Fruit fly (Drosophila melanogaster) whole organism, embryonic: ENCODE data around the gene CG3448.
A peak's percentile ranks its signal among the peaks of the same experiment; 100 is the strongest.

Experiments
- Aef1 ChIP-seq: fragments of 200-800 bp; sonication (Bioruptor generic); IDR thresholded peaks from 3 replicates; pipeline ENCODE4 v1.3.6; 2022; ENCODE audit warnings: missing biosample characterization, missing genetic modification characterization
- Asciz ChIP-seq: fragments of 200-800 bp; sonication (Bioruptor generic); optimal IDR thresholded peaks from 2 replicates; lab custom pipeline; 2017; ENCODE audit warnings: missing biosample characterization, mild to moderate bottlenecking, missing genetic modification characterization, missing genetic modification reagents
- B-H1 ChIP-seq: fragments of 200-800 bp; sonication (Bioruptor generic); IDR thresholded peaks from 3 replicates; pipeline ENCODE4 v1.3.6; 2022; ENCODE audit warnings: missing biosample characterization, missing genetic modification characterization
- BEAF-32 ChIP-seq: fragments of 200-800 bp; sonication (Bioruptor generic); optimal IDR thresholded peaks from 3 replicates; lab custom pipeline; 2017; ENCODE audit warnings: missing biosample characterization, missing genetic modification characterization, mild to moderate bottlenecking, moderate library complexity, missing genetic modification reagents
- C15 ChIP-seq: fragments of 200-800 bp; sonication (Bioruptor generic); IDR thresholded peaks from 3 replicates; pipeline ENCODE4 v1.3.6; 2022; ENCODE audit warnings: missing biosample characterization, missing genetic modification characterization
- CG10147 ChIP-seq: fragments of 200-800 bp; sonication (Bioruptor generic); optimal IDR thresholded peaks from 2 replicates; lab custom pipeline; 2019; ENCODE audit warnings: missing biosample characterization, mild to moderate bottlenecking, missing genetic modification characterization, moderate library complexity
- CG10209 ChIP-seq: fragments of 200-800 bp; sonication (Bioruptor generic); optimal IDR thresholded peaks from 3 replicates; lab custom pipeline; 2017; ENCODE audit warnings: missing biosample characterization, mild to moderate bottlenecking, missing genetic modification characterization, missing genetic modification reagents
- CG10267 ChIP-seq: fragments of 200-800 bp; sonication (Bioruptor generic); optimal IDR thresholded peaks from 2 replicates; lab custom pipeline; 2018; ENCODE audit warnings: missing biosample characterization, mild to moderate bottlenecking, missing genetic modification characterization, moderate library complexity
- CG10321 ChIP-seq: fragments of 200-800 bp; sonication (Bioruptor generic); IDR thresholded peaks from 2 replicates; pipeline ENCODE4 v1.3.6; 2022; ENCODE audit warnings: missing biosample characterization, missing genetic modification characterization
- CG11398 ChIP-seq: fragments of 200-800 bp; sonication (Bioruptor generic); optimal IDR thresholded peaks from 2 replicates; lab custom pipeline; 2016; ENCODE audit warnings: missing biosample characterization, missing genetic modification characterization
- CG12104 ChIP-seq: fragments of 200-800 bp; sonication (Bioruptor generic); optimal IDR thresholded peaks from 3 replicates; lab custom pipeline; 2016; ENCODE audit warnings: missing biosample characterization, missing genetic modification characterization
- CG15514 ChIP-seq: fragments of 200-800 bp; sonication (Bioruptor generic); optimal IDR thresholded peaks from 3 replicates; lab custom pipeline; 2017; ENCODE audit warnings: missing biosample characterization, missing genetic modification characterization, mild to moderate bottlenecking, moderate library complexity, missing genetic modification reagents
- CG15601 ChIP-seq: fragments of 200-800 bp; sonication (Bioruptor generic); optimal IDR thresholded peaks from 3 replicates; lab custom pipeline; 2019; ENCODE audit warnings: missing biosample characterization, mild to moderate bottlenecking, missing genetic modification characterization, moderate library complexity
- CG2116 ChIP-seq: fragments of 200-800 bp; sonication (Bioruptor generic); optimal IDR thresholded peaks from 3 replicates; lab custom pipeline; 2018; ENCODE audit warnings: missing biosample characterization, mild to moderate bottlenecking, missing genetic modification characterization
- CG2120 ChIP-seq: fragments of 200-800 bp; sonication (Bioruptor generic); optimal IDR thresholded peaks from 3 replicates; lab custom pipeline; 2016; ENCODE audit warnings: missing biosample characterization, missing genetic modification characterization
- CG30020 ChIP-seq: fragments of 200-800 bp; optimal IDR thresholded peaks from 2 replicates; lab custom pipeline; 2019; ENCODE audit warnings: missing biosample characterization, mild to moderate bottlenecking, missing genetic modification characterization, moderate library complexity
- CG30403 ChIP-seq: fragments of 200-800 bp; sonication (Bioruptor generic); optimal IDR thresholded peaks from 3 replicates; lab custom pipeline; 2016; ENCODE audit warnings: missing biosample characterization, missing genetic modification characterization
- CG34376 ChIP-seq: fragments of 200-800 bp; sonication (Bioruptor generic); optimal IDR thresholded peaks from 2 replicates; lab custom pipeline; 2018; ENCODE audit warnings: missing biosample characterization, mild to moderate bottlenecking, missing genetic modification characterization
- CG5245 ChIP-seq: fragments of 200-800 bp; sonication (Bioruptor generic); optimal IDR thresholded peaks from 3 replicates; lab custom pipeline; 2016; ENCODE audit warnings: missing biosample characterization, missing genetic modification characterization
- CG7786 ChIP-seq: fragments of 200-800 bp; sonication (Bioruptor generic); optimal IDR thresholded peaks from 2 replicates; lab custom pipeline; 2016; ENCODE audit warnings: missing biosample characterization, missing genetic modification characterization
- CG8944 ChIP-seq: fragments of 200-800 bp; sonication (Bioruptor generic); optimal IDR thresholded peaks from 3 replicates; lab custom pipeline; 2016; ENCODE audit warnings: missing biosample characterization, missing genetic modification characterization
- Dp ChIP-seq: fragments of 200-800 bp; sonication (Bioruptor generic); optimal IDR thresholded peaks from 2 replicates; lab custom pipeline; 2018; ENCODE audit warnings: missing biosample characterization, mild to moderate bottlenecking, missing genetic modification characterization, moderate library complexity
- Ets65A ChIP-seq: fragments of 200-800 bp; sonication (Bioruptor generic); peaks from one replicate; lab custom pipeline; 2016; ENCODE audit warnings: missing biosample characterization, missing genetic modification characterization
- Ets97D ChIP-seq: fragments of 200-800 bp; sonication (Bioruptor generic); optimal IDR thresholded peaks from 3 replicates; lab custom pipeline; 2016; ENCODE audit warnings: missing biosample characterization, missing genetic modification characterization
- HmgZ ChIP-seq: fragments of 200-800 bp; sonication (Bioruptor generic); optimal IDR thresholded peaks from 2 replicates; lab custom pipeline; 2018; ENCODE audit warnings: missing biosample characterization, mild to moderate bottlenecking, missing genetic modification characterization
- Hr51 ChIP-seq, 2 experiments: fragments of 200-800 bp; sonication (Bioruptor generic); optimal IDR thresholded peaks; 2 replicates in 1 of 2; 3 replicates in 1 of 2; lab custom pipeline; 2016 to 2018; ENCODE audit warnings: missing biosample characterization in 2 of 2, missing genetic modification characterization in 2 of 2, mild to moderate bottlenecking in 1 of 2, moderate library complexity in 1 of 2
- Hsf ChIP-seq: fragments of 200-800 bp; sonication (Bioruptor generic); optimal IDR thresholded peaks from 3 replicates; lab custom pipeline; 2016; ENCODE audit warnings: missing biosample characterization, missing genetic modification characterization
- Lhr ChIP-seq: fragments of 200-800 bp; sonication (Bioruptor generic); optimal IDR thresholded peaks from 3 replicates; lab custom pipeline; 2017; ENCODE audit warnings: mild to moderate bottlenecking, missing biosample characterization, missing genetic modification reagents, missing genetic modification characterization
- MTF-1 ChIP-seq: fragments of 200-800 bp; sonication (Bioruptor generic); optimal IDR thresholded peaks from 2 replicates; lab custom pipeline; 2018; ENCODE audit warnings: missing biosample characterization, mild to moderate bottlenecking, missing genetic modification characterization, borderline replicate concordance
- Myb ChIP-seq: fragments of 200-800 bp; sonication (Bioruptor generic); optimal IDR thresholded peaks from 2 replicates; lab custom pipeline; 2016; ENCODE audit warnings: missing biosample characterization, missing genetic modification characterization
- Nf-YB ChIP-seq: fragments of 200-800 bp; sonication (Bioruptor generic); optimal IDR thresholded peaks from 3 replicates; lab custom pipeline; 2019; ENCODE audit warnings: missing biosample characterization, mild to moderate bottlenecking, missing genetic modification characterization, moderate library complexity
- Nf-YC ChIP-seq: fragments of 200-800 bp; optimal IDR thresholded peaks from 3 replicates; lab custom pipeline; 2019; ENCODE audit warnings: missing biosample characterization, mild to moderate bottlenecking, missing genetic modification characterization, moderate library complexity
- NfI ChIP-seq: fragments of 200-800 bp; sonication (Bioruptor generic); optimal IDR thresholded peaks from 3 replicates; lab custom pipeline; 2018; ENCODE audit warnings: missing biosample characterization, mild to moderate bottlenecking, missing genetic modification characterization, moderate library complexity
- Sox102F ChIP-seq: fragments of 200-800 bp; sonication (Bioruptor generic); optimal IDR thresholded peaks from 2 replicates; lab custom pipeline; 2018; ENCODE audit warnings: missing biosample characterization, mild to moderate bottlenecking, missing genetic modification characterization, moderate library complexity
- Stat92E ChIP-seq, 3 experiments: fragments of >200 bp in 2 of 3; fragments of 200-800 bp in 1 of 3; sonication (Bioruptor generic) in 1 of 3; optimal IDR thresholded peaks; 2 replicates each; lab custom pipeline; 2017 to 2019; ENCODE audit warnings: missing biosample characterization in 3 of 3, missing genetic modification characterization in 3 of 3, mild to moderate bottlenecking in 1 of 3, moderate library complexity in 1 of 3
- Usf ChIP-seq: fragments of 200-800 bp; sonication (Bioruptor generic); optimal IDR thresholded peaks from 2 replicates; lab custom pipeline; 2017; ENCODE audit warnings: missing genotype, missing biosample characterization, missing genetic modification characterization
- abd-A ChIP-seq: fragments of 200-800 bp; sonication (Bioruptor generic); optimal IDR thresholded peaks from 3 replicates; lab custom pipeline; 2019; ENCODE audit warnings: missing biosample characterization, mild to moderate bottlenecking, missing genetic modification characterization, moderate library complexity
- al ChIP-seq: fragments of 200-800 bp; sonication (Bioruptor generic); IDR thresholded peaks from 2 replicates; pipeline ENCODE4 v1.3.6; 2022; ENCODE audit warnings: missing biosample characterization, missing genetic modification characterization
- ase ChIP-seq: fragments of 200-800 bp; sonication (Bioruptor generic); IDR thresholded peaks from 3 replicates; pipeline ENCODE4 v1.3.6; 2022; ENCODE audit warnings: missing biosample characterization, missing genetic modification characterization
- chm ChIP-seq: fragments of 200-800 bp; sonication (Bioruptor generic); IDR thresholded peaks from 2 replicates; pipeline ENCODE4 v1.3.6; 2022; ENCODE audit warnings: missing biosample characterization, missing genetic modification characterization
- dan ChIP-seq: fragments of 200-800 bp; sonication (Bioruptor generic); IDR thresholded peaks from 2 replicates; pipeline ENCODE4 v1.3.6; 2022; ENCODE audit warnings: missing biosample characterization, missing genetic modification characterization
- dmrt99B ChIP-seq: fragments of 200-800 bp; sonication (Bioruptor generic); optimal IDR thresholded peaks from 2 replicates; lab custom pipeline; 2018; ENCODE audit warnings: missing biosample characterization, mild to moderate bottlenecking, missing genetic modification characterization, moderate library complexity
- ems ChIP-seq: fragments of 200-800 bp; sonication (Bioruptor generic); optimal IDR thresholded peaks from 3 replicates; lab custom pipeline; 2016; ENCODE audit warnings: missing biosample characterization, missing genetic modification characterization
- gfzf ChIP-seq: fragments of 200-800 bp; sonication (Bioruptor generic); optimal IDR thresholded peaks from 2 replicates; lab custom pipeline; 2016; ENCODE audit warnings: missing biosample characterization, mild to moderate bottlenecking, missing genetic modification characterization, moderate library complexity
- kni ChIP-seq: fragments of 200-800 bp; sonication (Bioruptor generic); optimal IDR thresholded peaks from 3 replicates; lab custom pipeline; 2017; ENCODE audit warnings: mild to moderate bottlenecking, missing biosample characterization, missing genetic modification reagents, missing genetic modification characterization
- lola ChIP-seq, 3 experiments: fragments of >200 bp in 2 of 3; fragments of 200-800 bp in 1 of 3; sonication (Bioruptor generic) in 1 of 3; optimal IDR thresholded peaks; 2 replicates each; lab custom pipeline; 2017 to 2019; ENCODE audit warnings: missing biosample characterization in 3 of 3, missing genetic modification characterization in 3 of 3, mild to moderate bottlenecking in 1 of 3, moderate library complexity in 1 of 3
- scrt ChIP-seq: fragments of 200-800 bp; sonication (Bioruptor generic); optimal IDR thresholded peaks from 2 replicates; lab custom pipeline; 2018; ENCODE audit warnings: missing biosample characterization, mild to moderate bottlenecking, missing genetic modification characterization, moderate library complexity
- slbo ChIP-seq: fragments of 200-800 bp; sonication (Bioruptor generic); IDR thresholded peaks from 2 replicates; pipeline ENCODE4 v1.3.6; 2022; ENCODE audit warnings: missing biosample characterization, missing genetic modification characterization
- stwl ChIP-seq: fragments of 200-800 bp; sonication (Bioruptor generic); optimal IDR thresholded peaks from 3 replicates; lab custom pipeline; 2018; ENCODE audit warnings: missing biosample characterization, mild to moderate bottlenecking, missing genetic modification characterization, moderate library complexity

CG3448 gene

dm6 chr3L:9446731-9447238, 4.6 kb downstream of the CG3448 start, which contains the start of gene CG3529 (continued):
- TF ChIP-seq CG10321 (GFP tag; lab: Robert Waterston, UW) (no peak), ems (GFP tag; lab: Kevin White, UChicago) (peak; percentile 8), CG2116 (GFP tag; lab: Kevin White, UChicago) (peak; percentile 53), MTF-1 (GFP tag; lab: Kevin White, UChicago) (peak; percentile 36), CG15601 (tag; lab: Kevin White, UChicago) (peak; percentile 45), C15 (GFP tag; lab: Robert Waterston, UW) (no peak), Dp (peak; percentile 20), Myb (GFP tag; lab: Kevin White, UChicago) (peak; percentile 47), Nf-YC (tag; lab: Kevin White, UChicago) (peak; percentile 31), CG15514 (GFP tag; lab: Kevin White, UChicago) (peak; percentile 73), stwl (tag; lab: Kevin White, UChicago) (peak; percentile 69), dan (no peak), Ets97D (GFP tag; lab: Kevin White, UChicago) (peak; percentile 67), slbo (GFP tag; lab: Robert Waterston, UW) (0 out of 2 replicates have a peak, but pooled peaks have one; percentile 31), Stat92E (GFP tag; optimal IDR thresholded peaks at IDR 0.05; lab: Kevin White, UChicago) (peak in 1 of 3 experiments; percentile 54), CG11398 (GFP tag; lab: Kevin White, UChicago) (no peak), CG12104 (peak; percentile 21), CG8944 (GFP tag; lab: Kevin White, UChicago) (peak; percentile 10), Hr51 (GFP tag; optimal IDR thresholded peaks at IDR 0.05; lab: Kevin White, UChicago) (peak in 1 of 2 experiments; percentile 17), chm (GFP tag; lab: Robert Waterston, UW) (peak; percentile 50; the same call in 1 of the 2 replicates), abd-A (tag; lab: Kevin White, UChicago) (no peak), Lhr (GFP tag; lab: Kevin White, UChicago) (peak; percentile 21), Ets65A (GFP tag; lab: Kevin White, UChicago) (peak; percentile 62), CG10267 (tag; lab: Kevin White, UChicago) (peak; percentile 43), Hsf (GFP tag; lab: Kevin White, UChicago) (no peak), Nf-YB (no peak), NfI (GFP tag; lab: Kevin White, UChicago) (peak; percentile 40), Sox102F (GFP tag; lab: Kevin White, UChicago) (peak; percentile 21), BEAF-32 (GFP tag; lab: Kevin White, UChicago) (peak; percentile 47), B-H1 (no peak), CG2120 (GFP tag; lab: Kevin White, UChicago) (peak; percentile 35), CG30403 (GFP tag; lab: Kevin White, UChicago) (peak; percentile 29), ase (GFP tag; lab: Robert Waterston, UW) (no peak), al (GFP tag; lab: Robert Waterston, UW) (no peak), CG5245 (GFP tag; lab: Kevin White, UChicago) (no peak), Usf (GFP tag; lab: Kevin White, UChicago) (no peak), lola (GFP tag; optimal IDR thresholded peaks at IDR 0.05; lab: Kevin White, UChicago) (peak in 1 of 3 experiments; percentile 1), kni (GFP tag; lab: Kevin White, UChicago) (peak; percentile 62), gfzf (GFP tag; lab: Kevin White, UChicago) (peak; percentile 92), CG10147 (peak; percentile 8), Aef1 (GFP tag; lab: Robert Waterston, UW) (no peak), CG34376 (no peak), CG30020 (tag; lab: Kevin White, UChicago) (peak; percentile 31), HmgZ (tag; lab: Kevin White, UChicago) (peak; percentile 3), CG7786 (GFP tag; lab: Kevin White, UChicago) (peak; percentile 8), dmrt99B (tag; lab: Kevin White, UChicago) (no peak), Asciz (GFP tag; lab: Kevin White, UChicago) (peak; percentile 37), CG10209 (GFP tag; lab: Kevin White, UChicago) (peak; percentile 8), scrt (peak; percentile 2)
